Worm (Caenorhabditis elegans) whole organism, L3 larva: ENCODE results near the gene C02F5.14.

Experiments used
- daf-12 ChIP-seq: fragments of 150-350 bp; optimal IDR thresholded peaks from 2 replicates; lab custom pipeline; 2014; ENCODE audit warnings: missing biosample characterization, missing genetic modification reagents, missing genetic modification characterization
- elt-2 ChIP-seq: sonication (generic microtip); optimal IDR thresholded peaks from 2 replicates; lab custom pipeline; 2016; ENCODE audit warnings: missing genetic modification reagents, mild to moderate bottlenecking, missing genetic modification characterization, missing compliant biosample characterization
- snpc-4 ChIP-seq: fragments of 150-350 bp; optimal IDR thresholded peaks from 2 replicates; lab custom pipeline; 2014; ENCODE audit warnings: missing biosample characterization, missing genetic modification characterization
- ztf-11 ChIP-seq: fragments of 150-350 bp; optimal IDR thresholded peaks from 2 replicates; lab custom pipeline; 2014; ENCODE audit warnings: missing biosample characterization, missing genetic modification characterization

- TF ChIP-seq daf-12 (tag; lab: Kevin White, UChicago) (no peak), elt-2 (peak; percentile 35), ztf-11 (tag; lab: Kevin White, UChicago) (no peak), snpc-4 (tag; lab: Kevin White, UChicago) (no peak)
Measured at ce11 chrIII:8239325-8239724, 4.0 kb upstream of the C02F5.14 start, which contains the start of gene tsp-1.
